Fruit fly (Drosophila melanogaster): ENCODE results near the gene CG11722.

CG11722 gene

dm6 chr3R:10024032-10024712 lies 21.2 kb downstream of the CG11722 start (continued):
- no peak for TF ChIP-seq sug (tag; optimal IDR thresholded peaks at IDR 0.05)
- peak; percentile 32 to 41 for TF ChIP-seq dpn (GFP tag; optimal IDR thresholded peaks at IDR 0.05)
- no peak for TF ChIP-seq CG12299 (tag; optimal IDR thresholded peaks at IDR 0.05)
- TF ChIP-seq Dref (GFP tag; IDR thresholded peaks at IDR 0.05), result no peak
- 0 out of 2 replicates have a peak, but pooled peaks have one; percentile 9 for TF ChIP-seq CG6272 (GFP tag; IDR thresholded peaks at IDR 0.05)
- TF ChIP-seq CG6254 (GFP tag; optimal IDR thresholded peaks at IDR 0.05), result no peak
- peak; percentile 80 for TF ChIP-seq CG2120 (GFP tag; optimal IDR thresholded peaks at IDR 0.05)
- peak; percentile 69; the same call in 2 of the 3 replicates for TF ChIP-seq Dbx (GFP tag; IDR thresholded peaks at IDR 0.05)
- no peak for TF ChIP-seq schlank (tag; optimal IDR thresholded peaks at IDR 0.05)
- no peak for TF ChIP-seq CG16813 (GFP tag; IDR thresholded peaks at IDR 0.05; ENCODE audit: partially characterized antibody)
- TF ChIP-seq CG18262 (tag; optimal IDR thresholded peaks at IDR 0.05), result no peak
- no peak for TF ChIP-seq Tbp (GFP tag; optimal IDR thresholded peaks at IDR 0.05)
- peak; percentile 20 for TF ChIP-seq CG1792 (GFP tag; optimal IDR thresholded peaks at IDR 0.05)
- peak; percentile 54 for TF ChIP-seq NFAT (GFP tag; IDR thresholded peaks at IDR 0.05)
- peak; percentile 46; the same call in 1 of the 3 replicates for TF ChIP-seq Mrtf (GFP tag; IDR thresholded peaks at IDR 0.05)
- TF ChIP-seq sqz (GFP tag; optimal IDR thresholded peaks at IDR 0.05), result no peak
- no peak for TF ChIP-seq gsb (GFP tag; IDR thresholded peaks at IDR 0.05)
- no peak for TF ChIP-seq CG17829 (tag; optimal IDR thresholded peaks at IDR 0.05)
- no peak for TF ChIP-seq CG10565 (GFP tag; optimal IDR thresholded peaks at IDR 0.05)
- no peak for TF ChIP-seq BEAF-32 (GFP tag; optimal IDR thresholded peaks at IDR 0.05)
- peak; percentile 39 for TF ChIP-seq CG15514 (GFP tag; optimal IDR thresholded peaks at IDR 0.05)
- no peak for TF ChIP-seq Nf-YB (GFP tag; optimal IDR thresholded peaks at IDR 0.05)
- TF ChIP-seq CG13287 (GFP tag; IDR thresholded peaks at IDR 0.05; ENCODE audit: partially characterized antibody), result no peak
- TF ChIP-seq vvl (GFP tag; IDR thresholded peaks at IDR 0.05), result no peak
- TF ChIP-seq CG8089 (GFP tag; optimal IDR thresholded peaks at IDR 0.05), result no peak
- TF ChIP-seq nmo (GFP tag; optimal IDR thresholded peaks at IDR 0.05), result no peak
- peak; percentile 4 for TF ChIP-seq D19B (GFP tag; optimal IDR thresholded peaks at IDR 0.05)
- no peak for TF ChIP-seq CG12942 (GFP tag; optimal IDR thresholded peaks at IDR 0.05)
- TF ChIP-seq ro (GFP tag; IDR thresholded peaks at IDR 0.05), result no peak
- peak; percentile 4 for TF ChIP-seq CG16863 (GFP tag; optimal IDR thresholded peaks at IDR 0.05)
- no peak for TF ChIP-seq CG7271 (tag; optimal IDR thresholded peaks at IDR 0.05)
- no peak for TF ChIP-seq CG17802 (tag; optimal IDR thresholded peaks at IDR 0.05)
- TF ChIP-seq ssp (GFP tag; IDR thresholded peaks at IDR 0.05), result no peak
- no peak for TF ChIP-seq psq (GFP tag; optimal IDR thresholded peaks at IDR 0.05)
- no peak for TF ChIP-seq CG30431 (GFP tag; optimal IDR thresholded peaks at IDR 0.05)
- TF ChIP-seq Elba2 (GFP tag; optimal IDR thresholded peaks at IDR 0.05), result no peak
- no peak for TF ChIP-seq trem (tag; optimal IDR thresholded peaks at IDR 0.05)
- TF ChIP-seq CG15073 (GFP tag; optimal IDR thresholded peaks at IDR 0.05), result no peak
- no peak for TF ChIP-seq nom (GFP tag; optimal IDR thresholded peaks at IDR 0.05)
- TF ChIP-seq CG31224 (GFP tag; IDR thresholded peaks at IDR 0.05), result 0 out of 2 replicates have a peak, but pooled peaks have one; percentile 16
- no peak for TF ChIP-seq CG2129 (GFP tag; IDR thresholded peaks at IDR 0.05; ENCODE audit: partially characterized antibody)
- TF ChIP-seq CrebB (tag; optimal IDR thresholded peaks at IDR 0.05), result no peak
- no peak for TF ChIP-seq phol (tag; optimal IDR thresholded peaks at IDR 0.05)
- TF ChIP-seq Pdp1 (GFP tag; optimal IDR thresholded peaks at IDR 0.05), result peak in 1 of 2 experiments; percentile 30
- peak; percentile 17 for TF ChIP-seq CG5245 (GFP tag; optimal IDR thresholded peaks at IDR 0.05)
- TF ChIP-seq Ptx1 (GFP tag; IDR thresholded peaks at IDR 0.05), result peak; percentile 49
- no peak for TF ChIP-seq CG14710 (tag; optimal IDR thresholded peaks at IDR 0.05)
- TF ChIP-seq luna (GFP tag; optimal IDR thresholded peaks at IDR 0.05), result no peak
- TF ChIP-seq Med (GFP tag), result peak; percentile 93
- no peak for TF ChIP-seq Awh (GFP tag; IDR thresholded peaks at IDR 0.05)

Measured in whole organism, embryonic.